Fruit fly (Drosophila melanogaster) Kc167 (cell line): ENCODE results near the gene Manf.

ENCODE experiments used
- Myc ChIP-seq: fragments of >200 bp; optimal IDR thresholded peaks from 2 replicates; lab custom pipeline; 2017; ENCODE audit warnings: missing external identifiers
- h ChIP-seq: fragments of >200 bp; optimal IDR thresholded peaks from 3 replicates; lab custom pipeline; 2018; ENCODE audit warnings: missing external identifiers
- psq ChIP-seq: fragments of >200 bp; optimal IDR thresholded peaks from 2 replicates; lab custom pipeline; 2017; ENCODE audit warnings: missing external identifiers
- ttk ChIP-seq: sonication (Bioruptor generic); optimal IDR thresholded peaks from 2 replicates; lab custom pipeline; 2017; ENCODE audit warnings: missing external identifiers

DNA sequence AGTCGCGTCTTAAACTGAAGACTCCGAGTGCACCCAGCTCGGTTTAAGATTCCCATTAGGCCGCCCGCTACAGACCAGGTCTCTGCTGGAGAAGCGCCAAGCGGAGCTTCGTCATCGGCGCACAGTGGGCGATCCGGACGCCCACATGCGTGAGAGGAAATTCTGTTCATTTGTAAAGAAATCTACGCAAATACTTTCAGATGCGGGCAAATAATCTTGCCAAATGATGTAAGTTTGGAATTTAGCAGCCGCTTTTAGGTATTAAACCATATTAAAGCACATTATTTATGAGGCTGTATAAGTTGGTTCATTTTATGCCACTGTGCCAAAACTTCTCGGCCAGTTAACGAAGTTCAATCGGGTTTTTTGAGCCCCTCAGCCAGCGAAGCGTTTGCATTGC is 19.1 kb downstream of the Manf start, which contains the start of gene js:
- TF ChIP-seq ttk (lab: Kevin White, UChicago) (no peak), Myc (lab: Kevin White, UChicago) (no peak), psq (lab: Kevin White, UChicago) (no peak), h (lab: Kevin White, UChicago) (no peak)
